Worm (Caenorhabditis elegans) whole organism, L3 larva: Measurements from ENCODE around the gene letm-1.

Experiments used
- R02D3.7 ChIP-seq: fragments of 150-350 bp; optimal IDR thresholded peaks from 2 replicates; lab custom pipeline; 2014; ENCODE audit warnings: missing biosample characterization, missing genetic modification characterization
- ZK546.5 ChIP-seq: sonication (generic microtip); optimal IDR thresholded peaks from 2 replicates; lab custom pipeline; 2017; ENCODE audit warnings: missing biosample characterization, missing genetic modification characterization
- aly-2 ChIP-seq: fragments of 150-350 bp; optimal IDR thresholded peaks from 2 replicates; lab custom pipeline; 2014; ENCODE audit warnings: missing biosample characterization, missing genetic modification characterization
- ama-1 ChIP-seq: fragments of 150-350 bp; optimal IDR thresholded peaks from 2 replicates; lab custom pipeline; 2018
- ceh-16 ChIP-seq: sonication (generic microtip); optimal IDR thresholded peaks from 2 replicates; lab custom pipeline; 2017; ENCODE audit warnings: missing biosample characterization, missing genetic modification characterization
- ceh-28 ChIP-seq: fragments of 150-350 bp; optimal IDR thresholded peaks from 2 replicates; lab custom pipeline; 2014; ENCODE audit warnings: missing biosample characterization, missing genetic modification reagents, missing genetic modification characterization
- ceh-82 ChIP-seq: fragments of 150-350 bp; optimal IDR thresholded peaks from 2 replicates; lab custom pipeline; 2014; ENCODE audit warnings: missing biosample characterization, missing genetic modification characterization
- ceh-9 ChIP-seq: sonication (generic microtip); optimal IDR thresholded peaks from 2 replicates; lab custom pipeline; 2018; ENCODE audit warnings: missing biosample characterization, missing genetic modification characterization
- daf-12 ChIP-seq: fragments of 150-350 bp; optimal IDR thresholded peaks from 2 replicates; lab custom pipeline; 2014; ENCODE audit warnings: missing biosample characterization, missing genetic modification reagents, missing genetic modification characterization
- egl-27 ChIP-seq: sonication (generic microtip); optimal IDR thresholded peaks from 4 replicates; lab custom pipeline; 2017; ENCODE audit warnings: missing biosample characterization, missing genetic modification reagents, missing genetic modification characterization
- egl-5 ChIP-seq: fragments of 150-350 bp; optimal IDR thresholded peaks from 2 replicates; lab custom pipeline; 2017; ENCODE audit warnings: missing biosample characterization, missing genetic modification reagents, missing genetic modification characterization, inconsistent platforms
- elt-1 ChIP-seq: fragments of 150-350 bp; optimal IDR thresholded peaks from 2 replicates; lab custom pipeline; 2014; ENCODE audit warnings: missing biosample characterization, missing genetic modification characterization
- elt-2 ChIP-seq: sonication (generic microtip); optimal IDR thresholded peaks from 2 replicates; lab custom pipeline; 2016; ENCODE audit warnings: missing genetic modification reagents, mild to moderate bottlenecking, missing genetic modification characterization, missing compliant biosample characterization
- elt-3 ChIP-seq, 3 experiments: fragments of 150-350 bp in 1 of 3; sonication (generic microtip) in 2 of 3; optimal IDR thresholded peaks; 2 replicates in 2 of 3; 4 replicates in 1 of 3; lab custom pipeline; 2014 to 2017; ENCODE audit warnings: missing biosample characterization in 3 of 3, missing genetic modification characterization in 3 of 3
- eor-1 ChIP-seq, 2 experiments: fragments of 150-350 bp; optimal IDR thresholded peaks; 2 replicates each; lab custom pipeline; 2014 to 2018; ENCODE audit warnings: missing biosample characterization in 2 of 2, missing genetic modification characterization in 2 of 2
- fkh-10 ChIP-seq: sonication (generic microtip); optimal IDR thresholded peaks from 2 replicates; lab custom pipeline; 2017; ENCODE audit warnings: missing biosample characterization, missing genetic modification reagents, missing genetic modification characterization
- fkh-2 ChIP-seq: fragments of 150-350 bp; optimal IDR thresholded peaks from 2 replicates; lab custom pipeline; 2014; ENCODE audit warnings: missing biosample characterization, missing genetic modification reagents, missing genetic modification characterization
- fos-1 ChIP-seq: fragments of 150-350 bp; optimal IDR thresholded peaks from 2 replicates; lab custom pipeline; 2014; ENCODE audit warnings: missing biosample characterization, missing genetic modification characterization
- hmg-11 ChIP-seq: sonication (generic microtip); optimal IDR thresholded peaks from 2 replicates; lab custom pipeline; 2016; ENCODE audit warnings: missing genetic modification characterization, missing compliant biosample characterization
- jun-1 ChIP-seq: fragments of 150-350 bp; optimal IDR thresholded peaks from 2 replicates; lab custom pipeline; 2014; ENCODE audit warnings: missing biosample characterization, missing genetic modification reagents, missing genetic modification characterization
- lin-15B ChIP-seq: fragments of 150-350 bp; optimal IDR thresholded peaks from 2 replicates; lab custom pipeline; 2014; ENCODE audit warnings: missing biosample characterization, missing genetic modification characterization
- lin-39 ChIP-seq: fragments of 150-350 bp; optimal IDR thresholded peaks from 2 replicates; lab custom pipeline; 2018; ENCODE audit warnings: missing biosample characterization, missing genetic modification reagents, missing genetic modification characterization
- lsy-12 ChIP-seq: sonication (generic microtip); optimal IDR thresholded peaks from 2 replicates; lab custom pipeline; 2016; ENCODE audit warnings: mild to moderate bottlenecking, missing genetic modification characterization, missing compliant biosample characterization
- mdl-1 ChIP-seq: fragments of 150-350 bp; optimal IDR thresholded peaks from 2 replicates; lab custom pipeline; 2014; ENCODE audit warnings: missing biosample characterization, missing genetic modification characterization
- mml-1 ChIP-seq: fragments of 150-350 bp; sonication (generic microtip); optimal IDR thresholded peaks from 3 replicates; lab custom pipeline; 2014; ENCODE audit warnings: missing biosample characterization, missing genetic modification characterization
- nfya-1 ChIP-seq: sonication (generic microtip); optimal IDR thresholded peaks from 2 replicates; lab custom pipeline; 2017; ENCODE audit warnings: missing genetic modification characterization, mild to moderate bottlenecking, missing compliant biosample characterization, antibody characterized with exemption, moderate library complexity; ENCODE audit not compliant: insufficient read depth
- nhr-11 ChIP-seq: fragments of 150-350 bp; optimal IDR thresholded peaks from 2 replicates; lab custom pipeline; 2014; ENCODE audit warnings: missing biosample characterization, missing genetic modification characterization
- nhr-12 ChIP-seq: fragments of 150-350 bp; optimal IDR thresholded peaks from 2 replicates; lab custom pipeline; 2014; ENCODE audit warnings: missing biosample characterization, missing genetic modification characterization
- nhr-23 ChIP-seq: fragments of 150-350 bp; optimal IDR thresholded peaks from 2 replicates; lab custom pipeline; 2014; ENCODE audit warnings: missing biosample characterization, missing genetic modification reagents, missing genetic modification characterization
- nhr-237 ChIP-seq: fragments of 150-350 bp; optimal IDR thresholded peaks from 2 replicates; lab custom pipeline; 2014; ENCODE audit warnings: missing biosample characterization, missing genetic modification characterization
- nhr-25 ChIP-seq: sonication (generic microtip); optimal IDR thresholded peaks from 2 replicates; lab custom pipeline; 2017; ENCODE audit warnings: missing biosample characterization, missing genetic modification characterization
- nhr-28 ChIP-seq: fragments of 150-350 bp; optimal IDR thresholded peaks from 2 replicates; lab custom pipeline; 2014; ENCODE audit warnings: missing biosample characterization, missing genetic modification characterization
- nhr-43 ChIP-seq: sonication (generic microtip); optimal IDR thresholded peaks from 2 replicates; lab custom pipeline; 2016; ENCODE audit warnings: mild to moderate bottlenecking, missing genetic modification characterization, missing compliant biosample characterization; ENCODE audit not compliant: poor library complexity, severe bottlenecking
- nhr-67 ChIP-seq: fragments of 150-350 bp; optimal IDR thresholded peaks from 2 replicates; lab custom pipeline; 2014; ENCODE audit warnings: missing biosample characterization, missing genetic modification characterization
- nhr-76 ChIP-seq: fragments of 150-350 bp; sonication (generic microtip); optimal IDR thresholded peaks from 5 replicates; lab custom pipeline; 2014; ENCODE audit warnings: missing biosample characterization, missing genetic modification characterization
- nhr-77 ChIP-seq: fragments of 150-350 bp; optimal IDR thresholded peaks from 2 replicates; lab custom pipeline; 2014; ENCODE audit warnings: missing biosample characterization, missing genetic modification characterization
- pha-4 ChIP-seq: fragments of 150-350 bp; optimal IDR thresholded peaks from 2 replicates; lab custom pipeline; 2014; ENCODE audit warnings: missing biosample characterization, missing genetic modification reagents, missing genetic modification characterization
- pqm-1 ChIP-seq: fragments of 150-350 bp; optimal IDR thresholded peaks from 2 replicates; lab custom pipeline; 2017; ENCODE audit warnings: missing biosample characterization, missing genetic modification characterization, inconsistent platforms
- sea-2 ChIP-seq: fragments of 150-350 bp; sonication (generic microtip); optimal IDR thresholded peaks from 4 replicates; lab custom pipeline; 2014; ENCODE audit warnings: missing biosample characterization, missing genetic modification reagents, missing genetic modification characterization
- skn-1 ChIP-seq: fragments of 150-350 bp; optimal IDR thresholded peaks from 2 replicates; lab custom pipeline; 2014; ENCODE audit warnings: missing biosample characterization, missing genetic modification characterization
- snpc-4 ChIP-seq: fragments of 150-350 bp; optimal IDR thresholded peaks from 2 replicates; lab custom pipeline; 2014; ENCODE audit warnings: missing biosample characterization, missing genetic modification characterization
- tbx-2 ChIP-seq: sonication (generic microtip); optimal IDR thresholded peaks from 2 replicates; lab custom pipeline; 2016; ENCODE audit warnings: mild to moderate bottlenecking, missing genetic modification characterization, missing compliant biosample characterization
- unc-39 ChIP-seq: sonication (generic microtip); optimal IDR thresholded peaks from 4 replicates; lab custom pipeline; 2017; ENCODE audit warnings: missing biosample characterization, missing genetic modification characterization
- unc-62 ChIP-seq: fragments of 150-350 bp; sonication (generic microtip); optimal IDR thresholded peaks from 4 replicates; lab custom pipeline; 2014; ENCODE audit warnings: missing biosample characterization, missing genetic modification reagents, missing genetic modification characterization
- zag-1 ChIP-seq: fragments of 150-350 bp; optimal IDR thresholded peaks from 2 replicates; lab custom pipeline; 2014; ENCODE audit warnings: missing biosample characterization, missing genetic modification characterization
- ztf-11 ChIP-seq: fragments of 150-350 bp; optimal IDR thresholded peaks from 2 replicates; lab custom pipeline; 2014; ENCODE audit warnings: missing biosample characterization, missing genetic modification characterization
- ztf-4 ChIP-seq: fragments of 150-350 bp; optimal IDR thresholded peaks from 2 replicates; lab custom pipeline; 2014; ENCODE audit warnings: missing biosample characterization, missing genetic modification characterization

Gene letm-1

DNA sequence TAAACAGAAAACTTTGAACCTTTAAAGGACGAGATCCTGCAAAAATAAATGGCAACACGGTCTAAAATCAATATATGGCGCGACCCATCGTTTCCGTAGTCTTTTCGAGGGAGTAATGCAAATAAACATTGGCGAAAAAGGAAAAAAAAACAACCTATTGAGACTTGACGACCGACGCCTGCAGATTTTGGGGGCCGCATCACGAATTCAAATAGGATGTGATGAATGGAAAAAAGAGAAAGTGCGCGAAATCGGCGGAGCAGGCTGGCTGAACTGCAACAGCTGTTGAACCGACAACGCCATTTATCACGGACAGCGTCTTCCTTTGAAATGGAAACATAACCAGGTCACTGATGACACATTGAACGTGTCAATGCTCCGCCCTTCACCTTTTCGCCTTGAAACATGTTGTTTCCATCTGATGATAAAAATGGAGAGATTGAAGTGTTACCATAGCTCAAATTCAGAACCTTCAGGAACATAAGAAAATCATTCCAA, 3.2 kb upstream of the letm-1 start:
- TF ChIP-seq ceh-82 (no peak), hmg-11 (tag; lab: Kevin White, UChicago) (no peak), aly-2 (tag; lab: Kevin White, UChicago) (no peak), ZK546.5 (tag; lab: Kevin White, UChicago) (no peak), sea-2 (GFP tag; lab: Kevin White, UChicago) (no peak), egl-27 (tag; lab: Kevin White, UChicago) (no peak), skn-1 (tag; lab: Kevin White, UChicago) (no peak), nhr-77 (no peak), lin-39 (tag; lab: Kevin White, UChicago) (peak; percentile 72), ama-1 (lab: Kevin White, UChicago) (peak; percentile 54), nhr-43 (tag; lab: Kevin White, UChicago) (peak; percentile 36), R02D3.7 (tag; lab: Kevin White, UChicago) (no peak), unc-39 (tag; lab: Kevin White, UChicago) (no peak), nhr-23 (tag; lab: Kevin White, UChicago) (no peak), nhr-67 (tag; lab: Kevin White, UChicago) (no peak), nfya-1 (tag; lab: Kevin White, UChicago) (no peak)

DNA sequence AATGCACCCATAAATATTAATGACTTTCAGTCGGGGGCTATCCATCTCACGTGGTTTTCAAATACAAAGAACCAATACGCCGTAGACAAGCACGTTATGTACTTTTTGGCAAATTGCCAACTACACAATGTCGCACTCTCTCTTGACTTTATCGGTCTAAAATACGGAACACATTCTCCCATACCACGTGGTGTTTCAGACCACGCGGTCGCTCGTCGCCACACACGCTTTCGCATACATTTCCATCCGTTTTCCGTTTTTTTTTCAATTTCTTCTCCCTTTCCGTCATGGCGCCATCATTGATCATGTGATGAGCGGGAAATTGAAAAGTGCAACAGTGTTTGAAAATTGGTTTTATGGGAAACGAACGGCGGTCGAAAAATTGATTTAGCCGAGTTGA, 2.5 kb upstream of the letm-1 start:
- TF ChIP-seq ama-1 (lab: Kevin White, UChicago) (peak; percentile 45), elt-3 (tag; optimal IDR thresholded peaks at IDR 0.05; lab: Kevin White, UChicago) (peak in 1 of 3 experiments; percentile 67), mml-1 (tag; lab: Kevin White, UChicago) (no peak), fkh-10 (GFP tag; lab: Kevin White, UChicago) (no peak), R02D3.7 (tag; lab: Kevin White, UChicago) (peak; percentile 10), ceh-9 (tag; lab: Kevin White, UChicago) (no peak), lin-39 (tag; lab: Kevin White, UChicago) (peak; percentile 6), eor-1 (tag; optimal IDR thresholded peaks at IDR 0.05; lab: Kevin White, UChicago) (no peak), nhr-12 (no peak), nfya-1 (tag; lab: Kevin White, UChicago) (peak; percentile 67), sea-2 (GFP tag; lab: Kevin White, UChicago) (no peak), ceh-28 (no peak), hmg-11 (tag; lab: Kevin White, UChicago) (no peak), fos-1 (tag; lab: Kevin White, UChicago) (no peak), zag-1 (tag; lab: Kevin White, UChicago) (no peak), nhr-28 (tag; lab: Kevin White, UChicago) (no peak), tbx-2 (peak; percentile 86), elt-1 (peak; percentile 58), ztf-4 (tag; lab: Kevin White, UChicago) (peak; percentile 33), nhr-76 (tag; lab: Kevin White, UChicago) (no peak), unc-62 (GFP tag; lab: Kevin White, UChicago) (no peak), jun-1 (peak; percentile 88), nhr-67 (tag; lab: Kevin White, UChicago) (no peak), pha-4 (peak; percentile 86), aly-2 (tag; lab: Kevin White, UChicago) (no peak), fkh-2 (no peak), nhr-23 (tag; lab: Kevin White, UChicago) (peak; percentile 95), egl-5 (tag; lab: Kevin White, UChicago) (peak; percentile 87), lin-15B (tag; lab: Kevin White, UChicago) (peak; percentile 59), nhr-11 (tag; lab: Kevin White, UChicago) (no peak), nhr-237 (tag; lab: Kevin White, UChicago) (no peak), ceh-16 (tag; lab: Kevin White, UChicago) (no peak), lsy-12 (tag; lab: Kevin White, UChicago) (peak; percentile 89), ZK546.5 (tag; lab: Kevin White, UChicago) (no peak), ztf-11 (tag; lab: Kevin White, UChicago) (no peak), nhr-25 (tag; lab: Kevin White, UChicago) (peak; percentile 95), nhr-77 (no peak), pqm-1 (tag; lab: Kevin White, UChicago) (peak; percentile 75), elt-2 (tag; lab: Kevin White, UChicago) (peak; percentile 96), nhr-43 (tag; lab: Kevin White, UChicago) (peak; percentile 98), snpc-4 (tag; lab: Kevin White, UChicago) (peak; percentile 59), ceh-82 (no peak), skn-1 (tag; lab: Kevin White, UChicago) (no peak), daf-12 (tag; lab: Kevin White, UChicago) (no peak), egl-27 (tag; lab: Kevin White, UChicago) (no peak), unc-39 (tag; lab: Kevin White, UChicago) (no peak), mdl-1 (tag; lab: Kevin White, UChicago) (peak; percentile 94)
